Fruit fly (Drosophila melanogaster): ENCODE measurements around the gene CG18558.
A peak's percentile ranks its signal among the peaks of the same experiment; 100 is the strongest.

The CG18558 gene

DNA sequence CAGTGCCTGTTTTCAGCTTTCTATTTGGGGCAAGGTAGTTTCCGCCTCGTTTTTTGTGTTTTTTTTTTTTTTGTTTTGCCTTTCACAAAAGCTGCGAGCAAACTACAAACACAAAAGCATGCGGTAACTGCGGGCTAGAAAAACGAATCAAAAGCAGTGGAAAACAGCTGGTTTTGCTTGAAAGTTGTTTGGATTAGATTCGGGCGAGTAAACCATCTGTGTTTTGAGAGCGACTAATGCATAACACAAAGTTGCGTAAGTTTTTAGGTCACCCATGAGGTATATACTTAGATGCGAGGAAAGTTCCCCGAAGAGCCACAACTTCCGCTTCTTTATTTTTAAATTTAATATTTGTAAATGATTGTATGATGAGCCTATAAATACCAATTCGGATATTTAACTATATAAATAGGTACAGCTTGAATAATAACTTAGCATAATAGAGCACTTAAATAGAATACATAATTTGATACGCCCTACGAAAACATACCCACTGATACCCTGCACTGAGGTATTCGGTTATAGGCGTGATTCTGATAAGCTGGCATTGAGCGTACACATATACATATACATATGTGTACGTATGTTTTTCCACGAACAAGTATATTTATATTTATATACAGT, 28.1 kb upstream of the CG18558 start (continued):
- TF ChIP-seq B-H1 (GFP tag; IDR thresholded peaks at IDR 0.05) (no peak), CkIIα-i1 (GFP tag; IDR thresholded peaks at IDR 0.05) (no peak), aop (GFP tag; IDR thresholded peaks at IDR 0.05) (no peak), CG11398 (GFP tag; optimal IDR thresholded peaks at IDR 0.05) (no peak), CG15514 (GFP tag; optimal IDR thresholded peaks at IDR 0.05) (peak; percentile 57), ftz-f1 (GFP tag; optimal IDR thresholded peaks at IDR 0.05) (peak; percentile 9), Ssrp (tag; optimal IDR thresholded peaks at IDR 0.05) (peak; percentile 16), D19A (tag; optimal IDR thresholded peaks at IDR 0.05) (peak; percentile 55), MTF-1 (GFP tag; optimal IDR thresholded peaks at IDR 0.05; ENCODE audit: borderline replicate concordance) (no peak), p53 (GFP tag; optimal IDR thresholded peaks at IDR 0.05) (no peak), Sin3A (optimal IDR thresholded peaks at IDR 0.05) (no peak), CG7556 (GFP tag; optimal IDR thresholded peaks at IDR 0.05) (peak; percentile 46), tup (GFP tag; optimal IDR thresholded peaks at IDR 0.05) (peak; percentile 20), CG6175 (GFP tag; IDR thresholded peaks at IDR 0.05) (0 out of 3 replicates have a peak, but pooled peaks have one; percentile 4), bowl (GFP tag; IDR thresholded peaks at IDR 0.05) (0 out of 2 replicates have a peak, but pooled peaks have one; percentile 27), mirr (GFP tag; optimal IDR thresholded peaks at IDR 0.05) (peak; percentile 53), CG7786 (GFP tag; optimal IDR thresholded peaks at IDR 0.05) (no peak), br (optimal IDR thresholded peaks at IDR 0.05) (no peak), CG1602 (GFP tag; optimal IDR thresholded peaks at IDR 0.05) (no peak), Xrp1 (GFP tag; IDR thresholded peaks at IDR 0.05) (peak; percentile 49; the same call in 1 of the 2 replicates), CG2678 (tag; optimal IDR thresholded peaks at IDR 0.05) (peak; percentile 69), her (GFP tag; optimal IDR thresholded peaks at IDR 0.05) (no peak), CG3281 (GFP tag; optimal IDR thresholded peaks at IDR 0.05) (peak; percentile 34), CG7963 (GFP tag; IDR thresholded peaks at IDR 0.05; ENCODE audit: partially characterized antibody) (0 out of 3 replicates have a peak, but pooled peaks have one; percentile 8), chif (GFP tag; optimal IDR thresholded peaks at IDR 0.05) (no peak), jing (GFP tag; optimal IDR thresholded peaks at IDR 0.05) (no peak), dysf (GFP tag; IDR thresholded peaks at IDR 0.05) (peak; percentile 72), gsb-n (tag; optimal IDR thresholded peaks at IDR 0.05) (peak; percentile 31), CG2120 (GFP tag; optimal IDR thresholded peaks at IDR 0.05) (peak; percentile 44), YL-1 (GFP tag; optimal IDR thresholded peaks at IDR 0.05) (peak; percentile 22), Med (GFP tag) (peak; percentile 80), Nf-YC (tag; optimal IDR thresholded peaks at IDR 0.05) (peak; percentile 33), Sox102F (GFP tag; optimal IDR thresholded peaks at IDR 0.05) (no peak), CrebB (tag; optimal IDR thresholded peaks at IDR 0.05) (no peak), CG13894 (tag; optimal IDR thresholded peaks at IDR 0.05) (peak; percentile 21), CG8388 (GFP tag; optimal IDR thresholded peaks at IDR 0.05) (no peak), CG8944 (GFP tag; optimal IDR thresholded peaks at IDR 0.05) (no peak), CG10959 (GFP tag; IDR thresholded peaks at IDR 0.05) (no peak), CG32532 (GFP tag; IDR thresholded peaks at IDR 0.05) (peak; percentile 16; the same call in 1 of the 2 replicates), Fer1 (GFP tag; optimal IDR thresholded peaks at IDR 0.05) (peak; percentile 56), HLH54F (GFP tag; optimal IDR thresholded peaks at IDR 0.05) (no peak), Bteb2 (GFP tag; optimal IDR thresholded peaks at IDR 0.05) (no peak), CG34422 (GFP tag; IDR thresholded peaks at IDR 0.05) (peak; percentile 38; the same call in 1 of the 3 replicates), ac (GFP tag; optimal IDR thresholded peaks at IDR 0.05) (no peak), danr (GFP tag; IDR thresholded peaks at IDR 0.05) (peak; percentile 13; the same call in 1 of the 2 replicates), CG34224 (GFP tag; IDR thresholded peaks at IDR 0.05; ENCODE audit: partially characterized antibody) (no peak), Nf-YB (GFP tag; optimal IDR thresholded peaks at IDR 0.05) (peak; percentile 11), BtbVII (GFP tag; optimal IDR thresholded peaks at IDR 0.05) (peak; percentile 51), CG10366 (GFP tag; IDR thresholded peaks at IDR 0.05) (peak; percentile 25; the same call in 1 of the 2 replicates), CG3995 (GFP tag; optimal IDR thresholded peaks at IDR 0.05) (no peak), Abd-B (GFP tag; optimal IDR thresholded peaks at IDR 0.05) (no peak)
